Worm (Caenorhabditis elegans) whole organism, mixed stage, embryonic: ENCODE results near the gene D2089.8.
A peak's percentile ranks its signal among the peaks of the same experiment; 100 is the strongest.

Source experiments
- M03D4.4 ChIP-seq: sonication (generic microtip); optimal IDR thresholded peaks from 2 replicates; lab custom pipeline; 2017; ENCODE audit warnings: mild to moderate bottlenecking, missing genetic modification characterization, missing compliant biosample characterization
- bed-3 ChIP-seq: fragments of 200-800 bp; sonication (Bioruptor generic); optimal IDR thresholded peaks from 3 replicates; lab custom pipeline; 2018; ENCODE audit warnings: mild to moderate bottlenecking, missing genetic modification characterization, moderate library complexity, missing compliant biosample characterization
- blmp-1 ChIP-seq: fragments of 150-350 bp; optimal IDR thresholded peaks from 2 replicates; lab custom pipeline; 2014; ENCODE audit warnings: missing biosample characterization, missing genetic modification characterization
- ceh-39 ChIP-seq: fragments of 150-350 bp; optimal IDR thresholded peaks from 2 replicates; lab custom pipeline; 2014; ENCODE audit warnings: missing biosample characterization, missing genetic modification characterization
- ceh-43 ChIP-seq: fragments of 200-800 bp; sonication (Bioruptor generic); optimal IDR thresholded peaks from 2 replicates; lab custom pipeline; 2018; ENCODE audit warnings: mild to moderate bottlenecking, missing genetic modification characterization, moderate library complexity, missing compliant biosample characterization
- ceh-83 ChIP-seq: fragments of 200-800 bp; sonication (Bioruptor generic); optimal IDR thresholded peaks from 2 replicates; lab custom pipeline; 2018; ENCODE audit warnings: mild to moderate bottlenecking, missing genetic modification characterization, missing compliant biosample characterization
- ces-1 ChIP-seq: fragments of 150-350 bp; optimal IDR thresholded peaks from 2 replicates; lab custom pipeline; 2014; ENCODE audit warnings: missing biosample characterization, missing genetic modification reagents, missing genetic modification characterization
- cnd-1 ChIP-seq: fragments of 200-800 bp; sonication (Bioruptor generic); optimal IDR thresholded peaks from 2 replicates; lab custom pipeline; 2018; ENCODE audit warnings: mild to moderate bottlenecking, missing genetic modification characterization, missing compliant biosample characterization
- drap-1 ChIP-seq: fragments of 200-800 bp; sonication (Bioruptor generic); optimal IDR thresholded peaks from 3 replicates; lab custom pipeline; 2018; ENCODE audit warnings: mild to moderate bottlenecking, missing genetic modification characterization, missing compliant biosample characterization
- elt-1 ChIP-seq: sonication (generic microtip); optimal IDR thresholded peaks from 2 replicates; lab custom pipeline; 2017; ENCODE audit warnings: missing genetic modification characterization, mild to moderate bottlenecking, missing compliant biosample characterization, antibody characterized with exemption, moderate library complexity, borderline replicate concordance; ENCODE audit not compliant: insufficient read depth
- elt-3 ChIP-seq: fragments of 150-350 bp; optimal IDR thresholded peaks from 2 replicates; lab custom pipeline; 2014; ENCODE audit warnings: missing biosample characterization, missing genetic modification characterization
- flh-1 ChIP-seq: fragments of 200-800 bp; sonication (Bioruptor generic); optimal IDR thresholded peaks from 2 replicates; lab custom pipeline; 2018; ENCODE audit warnings: mild to moderate bottlenecking, missing genetic modification characterization, moderate library complexity, missing compliant biosample characterization
- ham-2 ChIP-seq: fragments of 200-800 bp; sonication (Bioruptor generic); optimal IDR thresholded peaks from 2 replicates; lab custom pipeline; 2018; ENCODE audit warnings: mild to moderate bottlenecking, missing genetic modification characterization, missing compliant biosample characterization
- hlh-1 ChIP-seq: fragments of 150-350 bp; optimal IDR thresholded peaks from 2 replicates; lab custom pipeline; 2014; ENCODE audit warnings: missing biosample characterization, missing genetic modification reagents, missing genetic modification characterization
- lin-13 ChIP-seq: fragments of 150-350 bp; optimal IDR thresholded peaks from 2 replicates; lab custom pipeline; 2014; ENCODE audit warnings: missing biosample characterization, missing genetic modification characterization
- lin-32 ChIP-seq: fragments of 200-800 bp; sonication (Bioruptor generic); optimal IDR thresholded peaks from 2 replicates; lab custom pipeline; 2018; ENCODE audit warnings: mild to moderate bottlenecking, missing genetic modification characterization, missing compliant biosample characterization
- lsy-2 ChIP-seq: fragments of 150-350 bp; optimal IDR thresholded peaks from 2 replicates; lab custom pipeline; 2014; ENCODE audit warnings: missing biosample characterization, missing genetic modification characterization
- mep-1 ChIP-seq: fragments of 150-350 bp; optimal IDR thresholded peaks from 2 replicates; lab custom pipeline; 2017; ENCODE audit warnings: missing biosample characterization, missing genetic modification reagents, missing genetic modification characterization, inconsistent platforms
- mls-2 ChIP-seq: sonication (generic microtip); optimal IDR thresholded peaks from 2 replicates; lab custom pipeline; 2016; ENCODE audit warnings: mild to moderate bottlenecking, missing genetic modification characterization, moderate library complexity, missing compliant biosample characterization
- nhr-12 ChIP-seq: fragments of 150-350 bp; optimal IDR thresholded peaks from 2 replicates; lab custom pipeline; 2014; ENCODE audit warnings: missing biosample characterization, missing genetic modification characterization
- nhr-2 ChIP-seq: fragments of 150-350 bp; optimal IDR thresholded peaks from 2 replicates; lab custom pipeline; 2014; ENCODE audit warnings: missing biosample characterization, missing genetic modification characterization
- nhr-237 ChIP-seq: fragments of 150-350 bp; optimal IDR thresholded peaks from 2 replicates; lab custom pipeline; 2014; ENCODE audit warnings: missing biosample characterization, missing genetic modification characterization
- nhr-28 ChIP-seq: fragments of 150-350 bp; optimal IDR thresholded peaks from 2 replicates; lab custom pipeline; 2014; ENCODE audit warnings: missing biosample characterization, missing genetic modification characterization
- nhr-76 ChIP-seq: sonication (generic microtip); optimal IDR thresholded peaks from 2 replicates; lab custom pipeline; 2017; ENCODE audit warnings: missing biosample characterization, missing genetic modification characterization
- pha-4 ChIP-seq: fragments of 150-350 bp; optimal IDR thresholded peaks from 2 replicates; lab custom pipeline; 2018; ENCODE audit warnings: missing biosample characterization, missing genetic modification reagents, missing genetic modification characterization
- sem-2 ChIP-seq: fragments of 200-800 bp; sonication (Bioruptor generic); optimal IDR thresholded peaks from 2 replicates; lab custom pipeline; 2018; ENCODE audit warnings: mild to moderate bottlenecking, missing genetic modification characterization, missing compliant biosample characterization
- snpc-4 ChIP-seq: fragments of 150-350 bp; optimal IDR thresholded peaks from 2 replicates; lab custom pipeline; 2014; ENCODE audit warnings: missing biosample characterization, missing genetic modification characterization
- sptf-1 ChIP-seq: sonication (generic microtip); optimal IDR thresholded peaks from 2 replicates; lab custom pipeline; 2017; ENCODE audit warnings: mild to moderate bottlenecking, missing genetic modification characterization, moderate library complexity, missing compliant biosample characterization
- unc-120 ChIP-seq: sonication (generic microtip); optimal IDR thresholded peaks from 2 replicates; lab custom pipeline; 2017; ENCODE audit warnings: missing genetic modification characterization, missing compliant biosample characterization; ENCODE audit not compliant: poor library complexity, severe bottlenecking
- unc-62 ChIP-seq: fragments of 150-350 bp; optimal IDR thresholded peaks from 2 replicates; lab custom pipeline; 2014; ENCODE audit warnings: missing biosample characterization, missing genetic modification reagents, missing genetic modification characterization
- zip-8 ChIP-seq: fragments of 150-350 bp; optimal IDR thresholded peaks from 2 replicates; lab custom pipeline; 2014; ENCODE audit warnings: missing biosample characterization, missing genetic modification characterization

D2089.8 gene

DNA sequence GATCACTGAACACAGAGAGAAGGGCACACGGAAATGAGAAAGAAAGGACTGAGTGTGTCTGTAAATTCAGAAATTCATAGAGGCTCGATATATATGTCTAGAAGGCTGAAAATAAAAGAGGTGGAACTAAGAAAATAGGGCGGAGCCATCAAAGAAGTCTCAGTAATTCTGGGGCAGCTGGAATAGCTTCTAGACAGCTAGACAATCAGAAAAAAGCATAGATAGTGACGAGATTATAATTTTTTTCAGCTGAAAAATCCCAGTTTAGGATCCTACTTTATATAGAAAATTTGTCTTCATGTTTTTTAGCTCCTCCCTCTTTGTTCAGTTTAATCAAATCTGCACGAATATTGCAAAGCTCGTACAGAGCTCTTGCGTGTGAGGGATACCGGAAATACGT, 2.5 kb upstream of the D2089.8 start, which contains the start of gene D2089.3:
Gene D2089.3 (minus strand): TSS at position 101 of the 400 bp plus-strand sequence.
- TF ChIP-seq nhr-76 (tag; lab: Kevin White, UChicago) = no peak
- no peak for TF ChIP-seq hlh-1 (tag; lab: Kevin White, UChicago)
- no peak for TF ChIP-seq zip-8 (tag; lab: Kevin White, UChicago)
- TF ChIP-seq M03D4.4 = no peak
- no peak for TF ChIP-seq unc-62 (GFP tag; lab: Kevin White, UChicago)
- TF ChIP-seq sptf-1 = no peak
- no peak for TF ChIP-seq pha-4
- no peak for TF ChIP-seq ceh-39 (tag; lab: Kevin White, UChicago)
- TF ChIP-seq nhr-12 (tag; lab: Kevin White, UChicago) = no peak
- no peak for TF ChIP-seq mls-2 (tag; lab: Kevin White, UChicago)
- TF ChIP-seq elt-3 (tag; lab: Kevin White, UChicago) = no peak
- TF ChIP-seq blmp-1 (tag; lab: Kevin White, UChicago) = no peak
- no peak for TF ChIP-seq elt-1 (tag; lab: Kevin White, UChicago)

DNA sequence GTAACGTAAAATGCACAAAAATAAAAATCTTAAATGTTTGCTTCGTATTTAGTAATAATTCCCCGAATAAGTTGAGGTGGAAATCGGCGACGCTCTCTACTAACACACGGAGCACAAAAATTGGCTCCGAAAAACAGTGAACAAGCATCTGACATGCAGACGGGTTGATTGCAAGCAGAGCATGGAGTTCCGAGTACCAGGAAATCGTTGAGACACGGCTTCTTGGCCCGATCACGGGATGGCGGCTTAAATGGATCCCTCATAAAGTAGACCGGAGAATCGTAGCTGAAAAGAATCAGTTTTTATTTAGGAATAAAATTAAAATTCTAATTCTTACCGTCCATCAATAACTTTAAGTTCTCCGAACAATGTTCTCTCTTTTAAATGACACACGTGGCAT, 302 bp downstream of the D2089.8 start:
- peak; percentile 15 for TF ChIP-seq ceh-83
- no peak for TF ChIP-seq lin-32 (GFP tag; lab: Kevin White, UChicago)
- TF ChIP-seq, all 35 proteins: peak for 1

DNA sequence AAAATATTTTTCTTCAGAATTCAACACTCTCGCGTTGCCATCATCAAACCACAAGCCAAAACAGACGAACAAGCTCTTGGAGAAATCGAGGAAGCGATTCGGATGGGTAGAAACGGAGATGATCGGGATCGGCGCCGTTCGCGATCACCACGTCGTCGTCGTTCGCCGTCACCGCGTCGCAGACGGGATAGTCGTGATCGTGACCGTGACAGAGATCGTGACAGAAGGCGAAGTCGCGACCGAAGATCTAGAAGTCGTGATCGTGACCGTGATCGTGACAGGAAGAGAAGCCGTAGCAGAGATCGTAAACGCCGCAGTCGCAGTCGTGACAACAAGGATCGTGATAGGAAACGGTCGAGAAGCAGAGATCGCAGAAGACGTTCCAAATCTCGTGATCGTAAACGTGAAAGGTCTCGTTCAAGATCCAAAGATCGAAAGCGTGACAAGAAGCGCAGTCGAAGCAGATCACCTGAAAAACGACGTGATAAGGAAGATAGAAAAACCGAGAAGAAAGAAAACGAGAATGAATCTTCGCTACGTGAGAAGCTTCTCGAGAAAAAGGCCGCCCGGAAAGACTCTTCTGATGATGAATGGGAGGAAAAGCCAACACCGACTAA, 1.0 kb downstream of the D2089.8 start:
- TF ChIP-seq nhr-12 (tag; lab: Kevin White, UChicago) = no peak
- TF ChIP-seq snpc-4 (tag; lab: Kevin White, UChicago) = no peak
- no peak for TF ChIP-seq cnd-1
- TF ChIP-seq hlh-1 (tag; lab: Kevin White, UChicago) = no peak
- no peak for TF ChIP-seq zip-8 (tag; lab: Kevin White, UChicago)
- no peak for TF ChIP-seq pha-4

DNA sequence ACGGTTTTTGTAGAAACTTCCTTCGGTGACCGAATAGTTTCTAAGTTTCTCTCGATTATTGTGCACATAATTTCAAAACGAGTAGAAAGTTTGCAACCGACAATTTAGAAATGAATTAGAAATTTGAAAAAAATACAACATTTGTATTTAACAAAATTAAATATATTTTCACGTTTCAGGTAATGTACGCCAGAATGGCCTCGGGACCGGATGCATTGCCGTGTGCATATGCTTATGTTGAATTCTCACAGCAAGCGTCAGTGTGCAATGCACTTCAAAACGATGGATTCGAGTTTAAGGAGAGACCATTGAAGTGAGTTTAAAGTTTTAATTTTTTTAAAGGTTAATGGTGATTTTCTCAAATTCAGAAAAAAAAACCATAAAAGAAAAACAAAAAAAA, 1.7 kb downstream of the D2089.8 start, which contains the start of gene marc-2:
Gene marc-2 (minus strand): TSS at position 101 of the 400 bp plus-strand sequence.
- TF ChIP-seq nhr-28 (tag; lab: Kevin White, UChicago) (no peak), sptf-1 (no peak), mep-1 (tag; lab: Kevin White, UChicago) (no peak), snpc-4 (tag; lab: Kevin White, UChicago) (no peak)

DNA sequence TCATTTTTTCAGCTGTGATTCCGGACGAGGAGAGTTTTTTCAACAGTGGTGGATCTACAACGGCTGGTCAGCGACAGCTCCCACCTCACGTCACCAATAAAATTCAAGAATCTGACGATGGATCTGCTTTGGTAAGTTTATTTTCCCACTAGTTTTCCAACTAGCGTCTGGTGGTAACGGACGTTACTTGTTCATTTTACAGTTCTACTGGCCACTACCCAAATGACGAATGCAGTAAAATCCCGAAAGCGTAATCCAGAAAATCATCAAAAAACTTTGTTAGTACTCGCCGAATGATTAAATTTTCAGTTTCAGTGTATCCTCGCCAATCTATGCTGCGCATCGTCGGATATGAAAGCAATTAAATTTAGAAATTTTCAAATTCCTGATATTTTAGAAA, 3.0 kb downstream of the D2089.8 start:
- TF ChIP-seq lin-32 (GFP tag; lab: Kevin White, UChicago) (no peak), elt-3 (tag; lab: Kevin White, UChicago) (no peak), nhr-2 (no peak), nhr-28 (tag; lab: Kevin White, UChicago) (no peak), flh-1 (GFP tag; lab: Kevin White, UChicago) (no peak), drap-1 (GFP tag; lab: Kevin White, UChicago) (no peak), sptf-1 (no peak), ceh-39 (tag; lab: Kevin White, UChicago) (no peak), elt-1 (tag; lab: Kevin White, UChicago) (no peak), pha-4 (no peak), snpc-4 (tag; lab: Kevin White, UChicago) (no peak), M03D4.4 (no peak), zip-8 (tag; lab: Kevin White, UChicago) (no peak), lin-13 (no peak), nhr-12 (tag; lab: Kevin White, UChicago) (no peak), ces-1 (GFP tag; lab: Kevin White, UChicago) (no peak), unc-120 (tag; lab: Kevin White, UChicago) (no peak)

DNA sequence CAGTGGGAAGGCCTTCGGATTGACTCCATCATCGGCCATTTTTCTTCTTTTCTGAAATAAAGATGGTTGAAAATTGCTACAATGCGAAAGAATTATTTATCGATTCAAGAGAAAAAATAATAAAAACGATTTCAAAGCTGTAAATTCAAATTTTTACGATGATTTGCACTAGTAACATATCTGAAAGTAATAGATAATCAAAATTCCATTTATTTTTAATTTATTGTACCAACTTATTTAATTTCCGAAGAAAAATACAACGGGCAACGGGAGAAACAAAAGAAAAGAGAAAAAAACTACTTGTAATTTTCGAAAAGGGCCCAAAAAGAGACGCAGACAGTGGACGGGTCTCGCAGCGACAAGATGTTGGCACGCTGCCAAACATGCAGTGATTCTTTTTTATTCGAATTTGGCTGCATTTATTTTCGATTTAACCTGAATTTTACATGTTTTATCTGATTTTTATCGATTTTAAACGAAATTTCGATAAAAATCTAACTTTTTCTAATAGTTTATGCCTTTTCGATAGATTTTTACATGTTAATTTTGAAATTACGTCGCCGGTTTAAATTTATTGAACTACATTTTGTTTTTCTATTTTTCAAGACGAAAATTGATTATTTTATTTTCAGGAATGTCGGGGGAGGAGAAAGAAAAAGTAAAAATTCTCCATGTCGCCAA, 3.9 kb downstream of the D2089.8 start, which contains the start of the genes snu-13 and rsp-7:
Gene snu-13 (minus strand): TSS at position 51 of the 681 bp plus-strand sequence.
Gene rsp-7 (plus strand): TSS at position 631 of the 681 bp plus-strand sequence.
- TF ChIP-seq elt-1 (tag; lab: Kevin White, UChicago) (no peak), sem-2 (no peak), elt-3 (tag; lab: Kevin White, UChicago) (no peak), unc-120 (tag; lab: Kevin White, UChicago) (peak; percentile 72), ceh-39 (tag; lab: Kevin White, UChicago) (peak; percentile 52), nhr-12 (tag; lab: Kevin White, UChicago) (no peak), lin-13 (peak; percentile 61), ces-1 (GFP tag; lab: Kevin White, UChicago) (peak; percentile 34), nhr-28 (tag; lab: Kevin White, UChicago) (no peak), unc-62 (GFP tag; lab: Kevin White, UChicago) (peak; percentile 31), lin-32 (GFP tag; lab: Kevin White, UChicago) (no peak), blmp-1 (tag; lab: Kevin White, UChicago) (no peak), sptf-1 (no peak), hlh-1 (tag; lab: Kevin White, UChicago) (peak; percentile 57), nhr-237 (peak; percentile 69), bed-3 (GFP tag; lab: Kevin White, UChicago) (no peak), M03D4.4 (no peak), ham-2 (no peak), zip-8 (tag; lab: Kevin White, UChicago) (no peak), nhr-76 (tag; lab: Kevin White, UChicago) (no peak), nhr-2 (no peak), mep-1 (tag; lab: Kevin White, UChicago) (peak; percentile 87), snpc-4 (tag; lab: Kevin White, UChicago) (no peak), mls-2 (tag; lab: Kevin White, UChicago) (no peak), lsy-2 (tag; lab: Kevin White, UChicago) (peak; percentile 70), flh-1 (GFP tag; lab: Kevin White, UChicago) (no peak), drap-1 (GFP tag; lab: Kevin White, UChicago) (no peak), ceh-83 (no peak), ceh-43 (GFP tag; lab: Kevin White, UChicago) (no peak)
